Worm (Caenorhabditis elegans): ENCODE data around the gene B0303.4.

ce11 chrIII:8683679-8684263 is 5.9 kb upstream of the B0303.4 start, which contains the start of gene fli-1:
- TF ChIP-seq nhr-76 (tag; optimal IDR thresholded peaks at IDR 0.05) (no peak), ztf-4 (tag; optimal IDR thresholded peaks at IDR 0.05) (no peak), pha-4 (tag; optimal IDR thresholded peaks at IDR 0.05) (peak; percentile 11), ama-1 (optimal IDR thresholded peaks at IDR 0.05) (no peak), zag-1 (tag; optimal IDR thresholded peaks at IDR 0.05) (no peak), pqm-1 (tag; optimal IDR thresholded peaks at IDR 0.05) (no peak), lin-39 (tag; optimal IDR thresholded peaks at IDR 0.05) (no peak), mdl-1 (tag; optimal IDR thresholded peaks at IDR 0.05) (no peak), aly-2 (tag; optimal IDR thresholded peaks at IDR 0.05) (no peak), skn-1 (tag; optimal IDR thresholded peaks at IDR 0.05) (no peak), fos-1 (tag; optimal IDR thresholded peaks at IDR 0.05) (no peak)

All from whole organism, L3 larva.